Fruit fly (Drosophila melanogaster): ENCODE data around the gene CG14232.

The CG14232 gene

DNA sequence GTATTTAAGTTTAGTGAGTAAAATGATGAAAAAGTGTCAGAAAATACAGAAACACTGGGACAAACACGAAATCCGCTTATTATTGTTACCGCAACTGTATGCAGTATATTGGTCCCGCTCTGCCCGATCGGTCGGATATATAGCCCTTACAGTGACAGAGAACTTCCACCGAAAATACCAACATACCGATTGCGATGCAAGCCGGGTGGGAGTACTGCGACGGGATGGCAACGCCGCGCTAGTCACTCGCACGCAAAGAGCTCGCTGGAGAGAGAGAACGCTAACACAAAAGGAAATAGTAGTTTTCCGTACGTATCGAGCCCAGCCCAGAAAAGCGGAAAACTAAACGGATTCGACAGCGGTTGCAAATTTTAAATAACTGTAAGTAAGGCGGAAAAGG is 7.2 kb downstream of the CG14232 start, which contains the start of gene Cdc42:
Gene Cdc42, plus strand, starts transcription at position 247 of the 400 bp plus-strand sequence.
- TF ChIP-seq fru (GFP tag; optimal IDR thresholded peaks at IDR 0.05) (no peak), GATAd (GFP tag; optimal IDR thresholded peaks at IDR 0.05) (no peak), ey (GFP tag; optimal IDR thresholded peaks at IDR 0.05) (no peak), Hr83 (GFP tag; optimal IDR thresholded peaks at IDR 0.05; ENCODE audit: poor library complexity, severe bottlenecking) (peak; percentile 12), CG32264 (GFP tag; optimal IDR thresholded peaks at IDR 0.05) (no peak), usp (GFP tag; optimal IDR thresholded peaks at IDR 0.05) (no peak)

DNA sequence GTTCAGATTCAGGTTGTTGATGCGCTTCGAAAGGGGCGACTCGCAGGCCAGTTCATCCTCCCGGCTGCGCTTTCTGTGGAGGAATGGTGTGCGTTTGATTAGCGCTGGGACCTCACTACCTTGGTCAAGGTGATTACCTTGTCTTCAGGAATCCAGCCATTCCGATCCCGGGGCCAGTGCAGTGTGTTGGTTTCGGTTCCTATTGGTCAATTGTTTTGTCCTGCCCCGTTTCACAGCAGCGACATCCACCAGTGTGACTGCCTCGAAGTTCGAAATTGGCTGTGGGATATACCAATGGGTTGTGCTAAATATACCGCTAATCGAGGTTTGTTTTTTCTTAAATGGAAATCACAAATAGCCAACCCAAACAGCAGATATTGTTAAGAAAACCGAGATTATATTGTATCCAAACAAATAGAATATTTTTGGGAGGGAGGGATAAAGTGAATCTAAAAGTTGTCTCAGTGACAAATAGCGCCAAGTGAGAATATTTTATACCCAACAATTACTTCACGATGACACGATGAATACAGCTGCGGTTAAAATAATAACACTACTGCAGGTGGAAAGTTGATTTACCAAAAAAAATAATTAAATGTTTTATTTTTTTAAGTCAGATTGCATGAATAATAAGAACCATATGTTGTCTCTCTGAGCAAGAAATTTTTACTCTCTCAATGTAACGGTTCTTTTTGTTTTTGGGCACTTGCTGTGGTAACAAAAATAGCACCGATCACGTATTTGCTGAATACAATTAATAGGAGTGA is 9.1 kb downstream of the CG14232 start, which contains the start of gene CG14229:
Gene CG14229, minus strand, starts transcription at position 459 of the 767 bp plus-strand sequence.
- TF ChIP-seq CG9705 (GFP tag; optimal IDR thresholded peaks at IDR 0.05) (no peak), ey (GFP tag; optimal IDR thresholded peaks at IDR 0.05) (peak; percentile 8), sv (GFP tag; optimal IDR thresholded peaks at IDR 0.05) (no peak), dsf (GFP tag; optimal IDR thresholded peaks at IDR 0.05; ENCODE audit: borderline replicate concordance) (no peak), Hr83 (GFP tag; optimal IDR thresholded peaks at IDR 0.05; ENCODE audit: poor library complexity, severe bottlenecking) (no peak), CrebA (GFP tag; optimal IDR thresholded peaks at IDR 0.05; ENCODE audit: borderline replicate concordance) (no peak), jim (GFP tag; optimal IDR thresholded peaks at IDR 0.05) (no peak), Vsx2 (GFP tag; optimal IDR thresholded peaks at IDR 0.05; ENCODE audit: partially characterized antibody) (no peak), Sp1 (GFP tag; optimal IDR thresholded peaks at IDR 0.05) (no peak), sage (GFP tag; optimal IDR thresholded peaks at IDR 0.05) (no peak), Myc (optimal IDR thresholded peaks at IDR 0.05) (no peak), Abd-B (GFP tag; optimal IDR thresholded peaks at IDR 0.05) (no peak), GATAd (GFP tag; optimal IDR thresholded peaks at IDR 0.05) (no peak), Rel (GFP tag; optimal IDR thresholded peaks at IDR 0.05) (no peak), Rel (tag; optimal IDR thresholded peaks at IDR 0.05) (peak; percentile 36), fru (GFP tag; optimal IDR thresholded peaks at IDR 0.05) (peak; percentile 8), HLH106 (tag; optimal IDR thresholded peaks at IDR 0.05) (no peak), psq (GFP tag; optimal IDR thresholded peaks at IDR 0.05) (no peak), foxo (GFP tag; optimal IDR thresholded peaks at IDR 0.05) (peak in 1 of 2 experiments; percentile 28), pan (optimal IDR thresholded peaks at IDR 0.05) (no peak), rgr (GFP tag; optimal IDR thresholded peaks at IDR 0.05) (no peak), CG32264 (GFP tag; optimal IDR thresholded peaks at IDR 0.05) (no peak), br (GFP tag; optimal IDR thresholded peaks at IDR 0.05) (no peak), Hnf4 (GFP tag; optimal IDR thresholded peaks at IDR 0.05) (peak; percentile 41), usp (GFP tag; optimal IDR thresholded peaks at IDR 0.05) (no peak), Hr78 (GFP tag; optimal IDR thresholded peaks at IDR 0.05) (no peak), brk (GFP tag; optimal IDR thresholded peaks at IDR 0.05) (no peak), lola (GFP tag; optimal IDR thresholded peaks at IDR 0.05) (no peak), N (GFP tag; optimal IDR thresholded peaks at IDR 0.05) (no peak), dmrt93B (GFP tag; optimal IDR thresholded peaks at IDR 0.05) (no peak), dl (GFP tag; optimal IDR thresholded peaks at IDR 0.05; ENCODE audit: insufficient read depth in 1 of 2, partially characterized antibody in 2 of 2) (no peak), Dfd (GFP tag; optimal IDR thresholded peaks at IDR 0.05) (no peak), h (GFP tag; optimal IDR thresholded peaks at IDR 0.05) (peak; percentile 30), Dif (GFP tag; optimal IDR thresholded peaks at IDR 0.05; ENCODE audit: partially characterized antibody) (no peak), tai (GFP tag; optimal IDR thresholded peaks at IDR 0.05) (no peak), Jra (GFP tag; optimal IDR thresholded peaks at IDR 0.05) (no peak), woc (GFP tag; optimal IDR thresholded peaks at IDR 0.05) (peak; percentile 20), OdsH (GFP tag; optimal IDR thresholded peaks at IDR 0.05) (no peak), Mio (GFP tag; optimal IDR thresholded peaks at IDR 0.05) (no peak)

All from whole organism, wandering third instar larva.